Worm (Caenorhabditis elegans) whole organism, L1 larva: Measurements from ENCODE around the gene str-31.

ENCODE experiments used
- aly-2 ChIP-seq: fragments of 150-350 bp; optimal IDR thresholded peaks from 2 replicates; lab custom pipeline; 2014; ENCODE audit warnings: missing biosample characterization, missing genetic modification characterization
- ama-1 ChIP-seq: fragments of 150-350 bp; optimal IDR thresholded peaks from 2 replicates; lab custom pipeline; 2014
- dpl-1 ChIP-seq, 3 experiments: fragments of 150-350 bp in 2 of 3; sonication (generic microtip) in 1 of 3; optimal IDR thresholded peaks; 2 replicates each; lab custom pipeline; 2014 to 2017; ENCODE audit warnings: missing biosample characterization in 3 of 3, missing genetic modification characterization in 3 of 3, missing genetic modification reagents in 3 of 3
- elt-3 ChIP-seq, 6 experiments: fragments of 150-350 bp in 1 of 6; sonication (generic microtip); optimal IDR thresholded peaks; 2 replicates each; lab custom pipeline; 2017 to 2018; ENCODE audit warnings: missing biosample characterization in 6 of 6, missing genetic modification characterization in 6 of 6, inconsistent platforms in 1 of 6
- fkh-10 ChIP-seq: sonication (generic microtip); optimal IDR thresholded peaks from 2 replicates; lab custom pipeline; 2017; ENCODE audit warnings: missing biosample characterization, missing genetic modification reagents, missing genetic modification characterization
- fkh-4 ChIP-seq: sonication (generic microtip); optimal IDR thresholded peaks from 2 replicates; lab custom pipeline; 2016; ENCODE audit warnings: missing compliant biosample characterization, missing genetic modification characterization, borderline replicate concordance
- nhr-12 ChIP-seq: sonication (generic microtip); optimal IDR thresholded peaks from 2 replicates; lab custom pipeline; 2017; ENCODE audit warnings: missing biosample characterization, missing genetic modification characterization
- nhr-84 ChIP-seq: sonication (generic microtip); optimal IDR thresholded peaks from 2 replicates; lab custom pipeline; 2017; ENCODE audit warnings: missing biosample characterization, missing genetic modification characterization
- sox-4 ChIP-seq: sonication (generic microtip); optimal IDR thresholded peaks from 2 replicates; lab custom pipeline; 2016; ENCODE audit warnings: missing genetic modification characterization, missing compliant biosample characterization
- sptf-1 ChIP-seq: fragments of 150-350 bp; optimal IDR thresholded peaks from 2 replicates; lab custom pipeline; 2014; ENCODE audit warnings: missing biosample characterization, missing genetic modification characterization
- tbx-2 ChIP-seq: sonication (generic microtip); optimal IDR thresholded peaks from 2 replicates; lab custom pipeline; 2016; ENCODE audit warnings: missing genetic modification characterization, missing compliant biosample characterization
- unc-62 ChIP-seq: fragments of 150-350 bp; optimal IDR thresholded peaks from 2 replicates; lab custom pipeline; 2014; ENCODE audit warnings: missing biosample characterization, missing genetic modification reagents, missing genetic modification characterization
- vab-15 ChIP-seq: sonication (generic microtip); optimal IDR thresholded peaks from 2 replicates; lab custom pipeline; 2017; ENCODE audit warnings: missing genotype, mild to moderate bottlenecking, missing genetic modification characterization, missing compliant biosample characterization

DNA sequence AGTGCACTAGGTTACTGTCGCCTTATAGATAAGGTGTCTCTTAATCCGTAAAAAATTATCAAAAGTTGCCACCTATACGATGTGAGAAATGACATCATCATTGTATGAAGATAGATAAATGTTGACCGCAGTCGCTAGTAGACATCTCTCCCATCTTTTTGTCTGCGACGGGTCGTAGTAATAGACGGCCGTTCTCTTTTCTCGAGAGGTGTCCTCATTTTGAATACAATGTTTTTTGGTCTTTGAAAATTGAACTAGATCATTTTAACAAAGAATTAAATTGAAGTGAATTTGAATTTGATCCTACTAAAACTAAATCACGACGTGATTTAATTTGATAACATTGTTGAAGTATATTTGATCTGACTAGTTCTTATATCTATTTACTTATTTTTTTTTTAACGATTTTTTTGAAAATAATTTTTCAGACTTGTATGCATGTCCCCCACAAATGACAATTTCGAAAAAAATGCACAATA lies at the start of gene str-31, which contains the start of gene nhr-172:
- TF ChIP-seq dpl-1 (GFP tag; optimal IDR thresholded peaks at IDR 0.05; lab: Kevin White, UChicago) (no peak), fkh-10 (no peak), sox-4 (tag; lab: Kevin White, UChicago) (no peak), ama-1 (lab: Kevin White, UChicago) (no peak), elt-3 (tag; optimal IDR thresholded peaks at IDR 0.05; lab: Kevin White, UChicago) (no peak), nhr-84 (tag; lab: Kevin White, UChicago) (no peak), nhr-12 (tag; lab: Kevin White, UChicago) (no peak), sptf-1 (tag; lab: Kevin White, UChicago) (no peak), unc-62 (GFP tag; lab: Kevin White, UChicago) (no peak), fkh-4 (tag; lab: Kevin White, UChicago) (no peak), tbx-2 (tag; lab: Kevin White, UChicago) (no peak), aly-2 (tag; lab: Kevin White, UChicago) (no peak), vab-15 (no peak)
